Worm (Caenorhabditis elegans): ENCODE measurements around the gene C33C12.4.

ce11 chrII:2145566-2145965 is 20.7 kb downstream of the C33C12.4 start, which contains the start of gene C40A11.6:
- TF ChIP-seq F13C5.2 (tag; optimal IDR thresholded peaks at IDR 0.05) (no peak), aly-1 (tag; optimal IDR thresholded peaks at IDR 0.05) (no peak), scrt-1 (GFP tag; IDR thresholded peaks at IDR 0.05) (no peak), hmg-4 (GFP tag; optimal IDR thresholded peaks at IDR 0.05) (no peak), tbx-11 (GFP tag; IDR thresholded peaks at IDR 0.05) (no peak), ama-1 (optimal IDR thresholded peaks at IDR 0.05) (no peak), flt-1 (GFP tag; IDR thresholded peaks at IDR 0.05) (no peak)
